Fruit fly (Drosophila melanogaster): ENCODE data around the gene PIG-S.

PIG-S gene

dm6 chr3R:24864719-24865400, 52.8 kb downstream of the PIG-S start, which contains the start of the genes Srg1 and Elal:
Srg1 (minus strand) TSS chr3R:24864732.
Elal (plus strand) TSS chr3R:24865350.
- TF ChIP-seq usp (GFP tag; optimal IDR thresholded peaks at IDR 0.05) (no peak), Dll (optimal IDR thresholded peaks at IDR 0.05) (no peak)

dm6 chr3R:24863894-24864293, 53.8 kb downstream of the PIG-S start:
- TF ChIP-seq psq (optimal IDR thresholded peaks at IDR 0.05) (no peak), pan (optimal IDR thresholded peaks at IDR 0.05) (no peak), CG8478 (optimal IDR thresholded peaks at IDR 0.05) (no peak), Dll (optimal IDR thresholded peaks at IDR 0.05) (no peak), usp (GFP tag; optimal IDR thresholded peaks at IDR 0.05) (no peak), EcR (GFP tag; optimal IDR thresholded peaks at IDR 0.05) (no peak)

Data from whole organism.